Fruit fly (Drosophila melanogaster): ENCODE measurements around the gene Rint1.

Rint1 gene

DNA sequence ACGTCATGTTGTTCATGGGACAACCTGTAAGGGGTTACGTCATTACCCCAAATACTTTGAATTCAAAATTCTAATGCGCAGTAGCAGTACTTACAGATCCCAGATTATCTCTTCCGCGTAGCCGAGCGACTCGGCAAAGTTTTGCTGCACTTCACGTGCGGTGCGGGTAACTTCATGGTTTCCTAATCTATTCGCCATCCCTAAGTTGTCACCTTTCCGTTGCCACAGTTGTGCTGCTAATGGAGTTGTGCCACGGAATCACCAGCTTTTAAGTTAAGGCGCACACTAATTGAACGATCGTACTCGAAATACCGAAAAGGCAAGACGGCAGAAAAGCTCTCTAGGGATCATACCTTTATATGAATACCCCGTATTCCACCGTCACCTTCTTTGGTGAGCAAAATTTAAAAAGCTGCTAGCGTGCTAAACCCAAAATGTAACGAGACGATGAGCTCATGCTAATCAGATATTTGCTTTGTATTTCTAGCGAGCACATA lies 36.5 kb downstream of the Rint1 start, which contains the start of gene pst (continued):
- TF ChIP-seq Sox100B (GFP tag; optimal IDR thresholded peaks at IDR 0.05), result no peak
- no peak; the same call in 1 of the 2 replicates for TF ChIP-seq CG5953 (GFP tag; IDR thresholded peaks at IDR 0.05)
- TF ChIP-seq CG8290 (GFP tag; optimal IDR thresholded peaks at IDR 0.05), result no peak
- TF ChIP-seq CG8290 (tag; optimal IDR thresholded peaks at IDR 0.05), result peak in 1 of 2 experiments; percentile 87
- TF ChIP-seq HmgZ (tag; optimal IDR thresholded peaks at IDR 0.05), result peak; percentile 11
- no peak for TF ChIP-seq yki (optimal IDR thresholded peaks at IDR 0.05)
- no peak for TF ChIP-seq z (GFP tag; IDR thresholded peaks at IDR 0.05)
- no peak for TF ChIP-seq danr (GFP tag; IDR thresholded peaks at IDR 0.05)
- peak; percentile 60 for TF ChIP-seq HmgD (GFP tag; optimal IDR thresholded peaks at IDR 0.05)
- peak; percentile 6; the same call in 1 of the 2 replicates for TF ChIP-seq sens-2 (GFP tag; IDR thresholded peaks at IDR 0.05)
- no peak for TF ChIP-seq CG12299 (tag; optimal IDR thresholded peaks at IDR 0.05)
- 0 out of 3 replicates have a peak, but pooled peaks have one; percentile 29 for TF ChIP-seq CG11695 (GFP tag; IDR thresholded peaks at IDR 0.05)
- no peak for TF ChIP-seq CG15479 (GFP tag; optimal IDR thresholded peaks at IDR 0.05)
- TF ChIP-seq ranshi (GFP tag; IDR thresholded peaks at IDR 0.05), result peak; percentile 11; the same call in 1 of the 2 replicates
- TF ChIP-seq repo (GFP tag; optimal IDR thresholded peaks at IDR 0.05), result no peak
- TF ChIP-seq CG14710 (tag; optimal IDR thresholded peaks at IDR 0.05), result no peak
- TF ChIP-seq CG31224 (GFP tag; IDR thresholded peaks at IDR 0.05), result no peak
- no peak for TF ChIP-seq hth (optimal IDR thresholded peaks at IDR 0.05)
- TF ChIP-seq Dad (GFP tag; optimal IDR thresholded peaks at IDR 0.05), result no peak
- TF ChIP-seq pho (GFP tag; optimal IDR thresholded peaks at IDR 0.05), result peak; percentile 30
- no peak for TF ChIP-seq h (optimal IDR thresholded peaks at IDR 0.05)
- TF ChIP-seq Hmr (GFP tag; optimal IDR thresholded peaks at IDR 0.05), result peak; percentile 60
- no peak for TF ChIP-seq CG17912 (GFP tag; optimal IDR thresholded peaks at IDR 0.05)
- TF ChIP-seq fd3F (GFP tag; optimal IDR thresholded peaks at IDR 0.05), result no peak
- TF ChIP-seq CG16813 (GFP tag; IDR thresholded peaks at IDR 0.05; ENCODE audit: partially characterized antibody), result no peak
- no peak for TF ChIP-seq Myb (GFP tag; optimal IDR thresholded peaks at IDR 0.05)
- TF ChIP-seq Six4 (GFP tag; optimal IDR thresholded peaks at IDR 0.05), result no peak
- no peak for TF ChIP-seq BEAF-32 (GFP tag; optimal IDR thresholded peaks at IDR 0.05)
- TF ChIP-seq caup (GFP tag; optimal IDR thresholded peaks at IDR 0.05; ENCODE audit: severe bottlenecking), result no peak
- TF ChIP-seq CG3065 (GFP tag; optimal IDR thresholded peaks at IDR 0.05), result no peak
- no peak for TF ChIP-seq CG5245 (GFP tag; optimal IDR thresholded peaks at IDR 0.05)
- peak; percentile 78 for TF ChIP-seq Med (GFP tag)
- peak; percentile 14 for TF ChIP-seq ash1 (GFP tag; optimal IDR thresholded peaks at IDR 0.05)
- 0 out of 3 replicates have a peak, but pooled peaks have one; percentile 53 for TF ChIP-seq Opbp (GFP tag; IDR thresholded peaks at IDR 0.05; ENCODE audit: partially characterized antibody)
- peak; percentile 50 for TF ChIP-seq CG17385 (GFP tag; optimal IDR thresholded peaks at IDR 0.05)
- TF ChIP-seq Vsx1 (GFP tag; optimal IDR thresholded peaks at IDR 0.05), result peak; percentile 64
- peak; percentile 27 for TF ChIP-seq CG11398 (GFP tag; optimal IDR thresholded peaks at IDR 0.05)
- no peak for TF ChIP-seq BtbVII (GFP tag; optimal IDR thresholded peaks at IDR 0.05)
- TF ChIP-seq lmd (GFP tag; IDR thresholded peaks at IDR 0.05), result no peak
- TF ChIP-seq CG2712 (tag; optimal IDR thresholded peaks at IDR 0.05), result no peak
- no peak for TF ChIP-seq nerfin-1 (tag; optimal IDR thresholded peaks at IDR 0.05)
- TF ChIP-seq sug (tag; optimal IDR thresholded peaks at IDR 0.05), result peak; percentile 34
- TF ChIP-seq CG17328 (GFP tag; IDR thresholded peaks at IDR 0.05), result 0 out of 2 replicates have a peak, but pooled peaks have one; percentile 9
- peak; percentile 52; the same call in 1 of the 2 replicates for TF ChIP-seq CG16779 (GFP tag; IDR thresholded peaks at IDR 0.05)
- TF ChIP-seq CG33557 (GFP tag; optimal IDR thresholded peaks at IDR 0.05), result no peak
- TF ChIP-seq CG8388 (GFP tag; optimal IDR thresholded peaks at IDR 0.05), result no peak
- TF ChIP-seq CG15514 (GFP tag; optimal IDR thresholded peaks at IDR 0.05), result no peak
- no peak for TF ChIP-seq sim (GFP tag; IDR thresholded peaks at IDR 0.05)
- no peak for TF ChIP-seq zfh2 (GFP tag; optimal IDR thresholded peaks at IDR 0.05)
- no peak for TF ChIP-seq Sry-β (GFP tag; optimal IDR thresholded peaks at IDR 0.05)
- no peak for TF ChIP-seq CG30403 (GFP tag; optimal IDR thresholded peaks at IDR 0.05)
- no peak for TF ChIP-seq Xbp1 (GFP tag; optimal IDR thresholded peaks at IDR 0.05)

Measured in whole organism, embryonic.